Worm (Caenorhabditis elegans): ENCODE measurements around the gene C54C6.5.

ce11 chrIII:3529744-3530208, 19.9 kb downstream of the C54C6.5 start, which contains the start of gene pitp-1:
- TF ChIP-seq hmbx-1 (tag; optimal IDR thresholded peaks at IDR 0.05) (no peak), scrt-1 (GFP tag; IDR thresholded peaks at IDR 0.05) (no peak)

All from whole organism, early embryonic.